Fruit fly (Drosophila melanogaster): ENCODE measurements around the gene CG9386.

Gene CG9386

dm6 chr3R:9529387-9529897 lies 25.8 kb downstream of the CG9386 start:
- TF ChIP-seq CG14655 (GFP tag; optimal IDR thresholded peaks at IDR 0.05) = no peak
- TF ChIP-seq Pif1B (GFP tag; optimal IDR thresholded peaks at IDR 0.05) = no peak
- TF ChIP-seq CG8301 (tag; optimal IDR thresholded peaks at IDR 0.05) = no peak
- no peak for TF ChIP-seq Ets98B (GFP tag; IDR thresholded peaks at IDR 0.05)
- no peak for TF ChIP-seq CG8159 (tag; optimal IDR thresholded peaks at IDR 0.05)

dm6 chr3R:9527907-9528842 lies 27.0 kb downstream of the CG9386 start:
- TF ChIP-seq CG9948 (tag; optimal IDR thresholded peaks at IDR 0.05) (peak; percentile 76), Pif1B (GFP tag; optimal IDR thresholded peaks at IDR 0.05) (no peak), gl (tag; optimal IDR thresholded peaks at IDR 0.05) (peak; percentile 62), Snoo (tag; optimal IDR thresholded peaks at IDR 0.05) (peak; percentile 79), CG8159 (tag; optimal IDR thresholded peaks at IDR 0.05) (no peak), CG15710 (tag; optimal IDR thresholded peaks at IDR 0.05) (no peak), CG4496 (GFP tag; IDR thresholded peaks at IDR 0.05) (peak; percentile 97), CG17806 (tag; optimal IDR thresholded peaks at IDR 0.05) (peak; percentile 82), Ets98B (GFP tag; IDR thresholded peaks at IDR 0.05) (peak; percentile 96), CG14655 (GFP tag; optimal IDR thresholded peaks at IDR 0.05) (no peak), CG32121 (GFP tag; IDR thresholded peaks at IDR 0.05) (peak; percentile 94), D1 (tag; optimal IDR thresholded peaks at IDR 0.05) (no peak), CG34367 (tag; optimal IDR thresholded peaks at IDR 0.05) (no peak), CG8301 (tag; optimal IDR thresholded peaks at IDR 0.05) (peak; percentile 84), CG13204 (GFP tag; optimal IDR thresholded peaks at IDR 0.05) (no peak), rn (GFP tag; IDR thresholded peaks at IDR 0.05) (peak; percentile 80), EcR (GFP tag; optimal IDR thresholded peaks at IDR 0.05) (no peak), CG10348 (GFP tag; IDR thresholded peaks at IDR 0.05) (peak; percentile 71), fd96Ca (GFP tag; IDR thresholded peaks at IDR 0.05) (peak; percentile 97), CG12605 (GFP tag; IDR thresholded peaks at IDR 0.05) (peak; percentile 88), Pif1A (GFP tag; optimal IDR thresholded peaks at IDR 0.05) (peak; percentile 91)

dm6 chr3R:9516400-9516852 lies 38.8 kb downstream of the CG9386 start:
- TF ChIP-seq CG34367 (tag; optimal IDR thresholded peaks at IDR 0.05) (no peak), gl (tag; optimal IDR thresholded peaks at IDR 0.05) (no peak), CG8301 (tag; optimal IDR thresholded peaks at IDR 0.05) (no peak), CG14655 (GFP tag; optimal IDR thresholded peaks at IDR 0.05) (no peak), CG17806 (tag; optimal IDR thresholded peaks at IDR 0.05) (no peak), Pif1A (GFP tag; optimal IDR thresholded peaks at IDR 0.05) (no peak), CG32121 (GFP tag; IDR thresholded peaks at IDR 0.05) (no peak), CG12605 (GFP tag; IDR thresholded peaks at IDR 0.05) (no peak), Ets98B (GFP tag; IDR thresholded peaks at IDR 0.05) (no peak)

dm6 chr3R:9515860-9516344 lies 39.3 kb downstream of the CG9386 start, which contains the start of the genes mRpL47, CG8176 and Kdm3:
Gene mRpL47 (minus strand): TSS chr3R:9515908.
Gene CG8176 (plus strand): TSS chr3R:9516007.
Gene Kdm3 (plus strand): TSS chr3R:9516007.
- TF ChIP-seq D1 (tag; optimal IDR thresholded peaks at IDR 0.05) (no peak), CG34367 (tag; optimal IDR thresholded peaks at IDR 0.05) (no peak), CG15710 (tag; optimal IDR thresholded peaks at IDR 0.05) (peak; percentile 13), Pif1B (GFP tag; optimal IDR thresholded peaks at IDR 0.05) (no peak)

dm6 chr3R:9513052-9513420 lies 42.2 kb downstream of the CG9386 start, which contains the start of the genes Ras85D and Rlb1:
Gene Ras85D (minus strand): TSS chr3R:9513067.
Gene Rlb1 (plus strand): TSS chr3R:9513327.
- TF ChIP-seq CG10348 (GFP tag; IDR thresholded peaks at IDR 0.05) (no peak), CG4496 (GFP tag; IDR thresholded peaks at IDR 0.05) (no peak), fd96Ca (GFP tag; IDR thresholded peaks at IDR 0.05) (no peak), CG8159 (tag; optimal IDR thresholded peaks at IDR 0.05) (peak; percentile 33), CG32121 (GFP tag; IDR thresholded peaks at IDR 0.05) (no peak), CG13204 (GFP tag; optimal IDR thresholded peaks at IDR 0.05) (no peak), CG12605 (GFP tag; IDR thresholded peaks at IDR 0.05) (no peak), CG9948 (tag; optimal IDR thresholded peaks at IDR 0.05) (peak; percentile 9), CG8301 (tag; optimal IDR thresholded peaks at IDR 0.05) (no peak), D1 (tag; optimal IDR thresholded peaks at IDR 0.05) (no peak), rn (GFP tag; IDR thresholded peaks at IDR 0.05) (no peak), CG15710 (tag; optimal IDR thresholded peaks at IDR 0.05) (peak; percentile 34), Ets98B (GFP tag; IDR thresholded peaks at IDR 0.05) (no peak), gl (tag; optimal IDR thresholded peaks at IDR 0.05) (no peak), EcR (GFP tag; optimal IDR thresholded peaks at IDR 0.05) (no peak), Snoo (tag; optimal IDR thresholded peaks at IDR 0.05) (peak; percentile 23), Pif1B (GFP tag; optimal IDR thresholded peaks at IDR 0.05) (no peak), Pif1A (GFP tag; optimal IDR thresholded peaks at IDR 0.05) (no peak), CG14655 (GFP tag; optimal IDR thresholded peaks at IDR 0.05) (no peak), CG17806 (tag; optimal IDR thresholded peaks at IDR 0.05) (peak; percentile 19)

Data from whole organism, pupa.